Fruit fly (Drosophila melanogaster) whole organism, embryonic: ENCODE results near the gene Cnot4.
A peak's percentile ranks its signal among the peaks of the same experiment; 100 is the strongest.

Source experiments
- Ada2b ChIP-seq: fragments of 200-800 bp; sonication (Bioruptor generic); IDR thresholded peaks from 2 replicates; pipeline ENCODE4 v1.3.6; 2022; ENCODE audit warnings: missing biosample characterization, missing genetic modification characterization
- C15 ChIP-seq: fragments of 200-800 bp; sonication (Bioruptor generic); IDR thresholded peaks from 3 replicates; pipeline ENCODE4 v1.3.6; 2022; ENCODE audit warnings: missing biosample characterization, missing genetic modification characterization
- CG12071 ChIP-seq: fragments of 200-800 bp; sonication (Bioruptor generic); optimal IDR thresholded peaks from 3 replicates; lab custom pipeline; 2018; ENCODE audit warnings: missing biosample characterization, mild to moderate bottlenecking, missing genetic modification characterization
- CG12299 ChIP-seq: fragments of 200-800 bp; sonication (Bioruptor generic); optimal IDR thresholded peaks from 2 replicates; lab custom pipeline; 2018; ENCODE audit warnings: missing biosample characterization, mild to moderate bottlenecking, missing genetic modification characterization
- CG12391 ChIP-seq: fragments of 200-800 bp; sonication (Bioruptor generic); optimal IDR thresholded peaks from 3 replicates; lab custom pipeline; 2018; ENCODE audit warnings: missing biosample characterization, mild to moderate bottlenecking, missing genetic modification characterization, moderate library complexity
- CG14965 ChIP-seq: fragments of 200-800 bp; sonication (Bioruptor generic); optimal IDR thresholded peaks from 2 replicates; lab custom pipeline; 2016; ENCODE audit warnings: missing biosample characterization, missing genetic modification characterization, borderline replicate concordance
- CG15479 ChIP-seq: fragments of 200-800 bp; sonication (Bioruptor generic); optimal IDR thresholded peaks from 3 replicates; lab custom pipeline; 2019; ENCODE audit warnings: missing biosample characterization, mild to moderate bottlenecking, missing genetic modification characterization, moderate library complexity
- CG17186 ChIP-seq: fragments of 200-800 bp; sonication (Bioruptor generic); optimal IDR thresholded peaks from 3 replicates; lab custom pipeline; 2017; ENCODE audit warnings: missing biosample characterization, missing genetic modification reagents, missing genetic modification characterization
- CG17361 ChIP-seq: fragments of 200-800 bp; sonication (Bioruptor generic); IDR thresholded peaks from 3 replicates; pipeline ENCODE4 v1.3.6; 2022; ENCODE audit warnings: missing biosample characterization, missing genetic modification characterization
- CG1792 ChIP-seq: fragments of 200-800 bp; sonication (Bioruptor generic); optimal IDR thresholded peaks from 2 replicates; lab custom pipeline; 2016; ENCODE audit warnings: missing biosample characterization, missing genetic modification characterization
- CG18262 ChIP-seq: fragments of 200-800 bp; optimal IDR thresholded peaks from 3 replicates; lab custom pipeline; 2019; ENCODE audit warnings: missing biosample characterization, mild to moderate bottlenecking, missing genetic modification characterization, moderate library complexity
- CG18599 ChIP-seq: fragments of 200-800 bp; sonication (Bioruptor generic); optimal IDR thresholded peaks from 3 replicates; lab custom pipeline; 2017; ENCODE audit warnings: missing biosample characterization, missing genetic modification characterization, mild to moderate bottlenecking, moderate library complexity, missing genetic modification reagents
- CG2116 ChIP-seq: fragments of 200-800 bp; sonication (Bioruptor generic); optimal IDR thresholded peaks from 3 replicates; lab custom pipeline; 2018; ENCODE audit warnings: missing biosample characterization, mild to moderate bottlenecking, missing genetic modification characterization
- CG2202 ChIP-seq: fragments of 200-800 bp; sonication (Bioruptor generic); optimal IDR thresholded peaks from 2 replicates; lab custom pipeline; 2018; ENCODE audit warnings: missing biosample characterization, mild to moderate bottlenecking, missing genetic modification characterization
- CG2712 ChIP-seq: fragments of 200-800 bp; optimal IDR thresholded peaks from 3 replicates; lab custom pipeline; 2019; ENCODE audit warnings: missing biosample characterization, mild to moderate bottlenecking, missing genetic modification characterization, moderate library complexity
- CG30431 ChIP-seq: fragments of 200-800 bp; sonication (Bioruptor generic); optimal IDR thresholded peaks from 2 replicates; lab custom pipeline; 2017; ENCODE audit warnings: missing biosample characterization, missing genetic modification characterization
- CG34422 ChIP-seq: fragments of 200-800 bp; sonication (Bioruptor generic); IDR thresholded peaks from 3 replicates; pipeline ENCODE4 v1.3.6; 2022; ENCODE audit warnings: missing biosample characterization, missing genetic modification characterization
- CG3838 ChIP-seq: fragments of 200-800 bp; sonication (Bioruptor generic); optimal IDR thresholded peaks from 3 replicates; lab custom pipeline; 2016; ENCODE audit warnings: missing biosample characterization, missing genetic modification characterization
- CG42726 ChIP-seq: fragments of 200-800 bp; sonication (Bioruptor generic); IDR thresholded peaks from 2 replicates; pipeline ENCODE4 v1.3.6; 2022; ENCODE audit warnings: missing biosample characterization, missing genetic modification characterization; ENCODE audit not compliant: partially characterized antibody
- CG6791 ChIP-seq: fragments of 200-800 bp; sonication (Bioruptor generic); IDR thresholded peaks from 3 replicates; pipeline ENCODE4 v1.3.6; 2022; ENCODE audit warnings: missing biosample characterization, missing genetic modification characterization; ENCODE audit not compliant: partially characterized antibody
- CG6854 ChIP-seq: fragments of 200-800 bp; sonication (Bioruptor generic); optimal IDR thresholded peaks from 3 replicates; lab custom pipeline; 2017; ENCODE audit warnings: missing biosample characterization, mild to moderate bottlenecking, missing genetic modification characterization
- CG8359 ChIP-seq: fragments of 200-800 bp; sonication (Bioruptor generic); optimal IDR thresholded peaks from 2 replicates; lab custom pipeline; 2017; ENCODE audit warnings: missing biosample characterization, mild to moderate bottlenecking, missing genetic modification characterization, borderline replicate concordance
- D ChIP-seq, 2 experiments: fragments of 200-800 bp in 1 of 2; fragments of >200 bp in 1 of 2; sonication (Bioruptor generic) in 1 of 2; optimal IDR thresholded peaks; 2 replicates in 1 of 2; 3 replicates in 1 of 2; lab custom pipeline; 2017; ENCODE audit warnings: mild to moderate bottlenecking in 1 of 2, missing biosample characterization in 1 of 2, missing genetic modification characterization in 1 of 2, missing genetic modification reagents in 1 of 2
- Fer3 ChIP-seq: fragments of 200-800 bp; sonication (Bioruptor generic); optimal IDR thresholded peaks from 2 replicates; lab custom pipeline; 2018; ENCODE audit warnings: missing biosample characterization, mild to moderate bottlenecking, missing genetic modification characterization, moderate library complexity
- GATAe ChIP-seq: fragments of 200-800 bp; sonication (Bioruptor generic); conservative IDR thresholded peaks from 2 replicates; pipeline ENCODE4 v1.3.6; 2022; ENCODE audit warnings: missing biosample characterization, missing genetic modification characterization
- HLHmδ ChIP-seq: fragments of 200-800 bp; sonication (Bioruptor generic); optimal IDR thresholded peaks from 2 replicates; lab custom pipeline; 2018; ENCODE audit warnings: missing biosample characterization, mild to moderate bottlenecking, missing genetic modification characterization, moderate library complexity
- Hr51 ChIP-seq, 2 experiments: fragments of 200-800 bp; sonication (Bioruptor generic); optimal IDR thresholded peaks; 2 replicates in 1 of 2; 3 replicates in 1 of 2; lab custom pipeline; 2016 to 2018; ENCODE audit warnings: missing biosample characterization in 2 of 2, missing genetic modification characterization in 2 of 2, mild to moderate bottlenecking in 1 of 2, moderate library complexity in 1 of 2
- Lpt ChIP-seq: fragments of >200 bp; optimal IDR thresholded peaks from 2 replicates; lab custom pipeline; 2018; ENCODE audit warnings: missing biosample characterization, missing genetic modification characterization
- NFAT ChIP-seq: fragments of 200-800 bp; sonication (Bioruptor generic); IDR thresholded peaks from 2 replicates; pipeline ENCODE4 v1.3.6; 2022; ENCODE audit warnings: missing biosample characterization, missing genetic modification characterization
- Optix ChIP-seq: fragments of 200-800 bp; sonication (Bioruptor generic); IDR thresholded peaks from 3 replicates; pipeline ENCODE4 v1.3.6; 2022; ENCODE audit warnings: missing biosample characterization, missing genetic modification characterization
- Rx ChIP-seq: fragments of 200-800 bp; sonication (Bioruptor generic); IDR thresholded peaks from 2 replicates; pipeline ENCODE4 v1.3.6; 2022; ENCODE audit warnings: missing biosample characterization, missing genetic modification characterization
- Sin3A ChIP-seq: fragments of >200 bp; optimal IDR thresholded peaks from 2 replicates; lab custom pipeline; 2018
- Sry-β ChIP-seq: fragments of 200-800 bp; sonication (Bioruptor generic); optimal IDR thresholded peaks from 2 replicates; lab custom pipeline; 2018; ENCODE audit warnings: missing biosample characterization, mild to moderate bottlenecking, missing genetic modification characterization, moderate library complexity
- chif ChIP-seq, 2 experiments: fragments of 200-800 bp; sonication (Bioruptor generic); optimal IDR thresholded peaks; 3 replicates each; lab custom pipeline; 2016; ENCODE audit warnings: missing biosample characterization in 2 of 2, missing genetic modification characterization in 2 of 2
- dmrt11E ChIP-seq: fragments of 200-800 bp; sonication (Bioruptor generic); optimal IDR thresholded peaks from 3 replicates; lab custom pipeline; 2018; ENCODE audit warnings: missing biosample characterization, mild to moderate bottlenecking, missing genetic modification characterization, moderate library complexity
- dmrt99B ChIP-seq: fragments of 200-800 bp; sonication (Bioruptor generic); optimal IDR thresholded peaks from 2 replicates; lab custom pipeline; 2018; ENCODE audit warnings: missing biosample characterization, mild to moderate bottlenecking, missing genetic modification characterization, moderate library complexity
- ftz-f1 ChIP-seq: fragments of 200-800 bp; sonication (Bioruptor generic); optimal IDR thresholded peaks from 2 replicates; lab custom pipeline; 2016; ENCODE audit warnings: missing biosample characterization, missing genetic modification characterization
- gsb ChIP-seq: fragments of 200-800 bp; sonication (Bioruptor generic); IDR thresholded peaks from 2 replicates; pipeline ENCODE4 v1.3.6; 2022; ENCODE audit warnings: missing biosample characterization, missing genetic modification characterization
- gsb-n ChIP-seq: fragments of 200-800 bp; sonication (Bioruptor generic); optimal IDR thresholded peaks from 3 replicates; lab custom pipeline; 2018; ENCODE audit warnings: missing biosample characterization, mild to moderate bottlenecking, missing genetic modification characterization
- hth ChIP-seq: fragments of >200 bp; optimal IDR thresholded peaks from 2 replicates; lab custom pipeline; 2017; ENCODE audit warnings: inconsistent platforms
- insv ChIP-seq, 2 experiments: fragments of 200-800 bp; sonication (Bioruptor generic); optimal IDR thresholded peaks; 3 replicates each; lab custom pipeline; 2016 to 2018; ENCODE audit warnings: missing biosample characterization in 2 of 2, missing genetic modification characterization in 2 of 2
- luna ChIP-seq: fragments of 200-800 bp; sonication (Bioruptor generic); optimal IDR thresholded peaks from 2 replicates; lab custom pipeline; 2016; ENCODE audit warnings: missing biosample characterization, missing genetic modification characterization
- nerfin-1 ChIP-seq: fragments of 200-800 bp; sonication (Bioruptor generic); optimal IDR thresholded peaks from 3 replicates; lab custom pipeline; 2019; ENCODE audit warnings: missing biosample characterization, mild to moderate bottlenecking, missing genetic modification characterization, moderate library complexity
- nmo ChIP-seq: fragments of 200-800 bp; sonication (Bioruptor generic); optimal IDR thresholded peaks from 2 replicates; lab custom pipeline; 2018; ENCODE audit warnings: missing biosample characterization, mild to moderate bottlenecking, missing genetic modification characterization, moderate library complexity
- psq ChIP-seq: fragments of 200-800 bp; sonication (Bioruptor generic); optimal IDR thresholded peaks from 2 replicates; lab custom pipeline; 2017; ENCODE audit warnings: missing biosample characterization, missing genetic modification characterization
- pum ChIP-seq: fragments of 200-800 bp; sonication (Bioruptor generic); optimal IDR thresholded peaks from 2 replicates; lab custom pipeline; 2016; ENCODE audit warnings: missing biosample characterization, missing genetic modification characterization
- ro ChIP-seq: fragments of 200-800 bp; sonication (Bioruptor generic); IDR thresholded peaks from 2 replicates; pipeline ENCODE4 v1.3.6; 2022; ENCODE audit warnings: missing biosample characterization, missing genetic modification characterization
- schlank ChIP-seq: fragments of 200-800 bp; sonication (Bioruptor generic); optimal IDR thresholded peaks from 2 replicates; lab custom pipeline; 2018; ENCODE audit warnings: missing biosample characterization, mild to moderate bottlenecking, missing genetic modification characterization
- ssp ChIP-seq: fragments of 200-800 bp; sonication (Bioruptor generic); IDR thresholded peaks from 2 replicates; pipeline ENCODE4 v1.3.6; 2022; ENCODE audit warnings: missing biosample characterization, missing genetic modification characterization
- vfl ChIP-seq: fragments of 200-800 bp; sonication (Bioruptor generic); optimal IDR thresholded peaks from 2 replicates; lab custom pipeline; 2016; ENCODE audit warnings: missing biosample characterization, missing genetic modification characterization
- wek ChIP-seq: fragments of 200-800 bp; sonication (Bioruptor generic); optimal IDR thresholded peaks from 3 replicates; lab custom pipeline; 2018; ENCODE audit warnings: missing biosample characterization, mild to moderate bottlenecking, missing genetic modification characterization, moderate library complexity

Cnot4 gene

dm6 chr2L:10396488-10396824, at the start of gene Cnot4 (continued):
- TF ChIP-seq CG1792 (GFP tag; lab: Kevin White, UChicago) (no peak), CG30431 (no peak), schlank (no peak), Lpt (GFP tag; lab: Kevin White, UChicago) (no peak), luna (GFP tag; lab: Kevin White, UChicago) (no peak), Ada2b (no peak), CG18262 (tag; lab: Kevin White, UChicago) (peak; percentile 30), CG17361 (GFP tag; lab: Robert Waterston, UW) (peak; percentile 47; the same call in 1 of the 3 replicates), C15 (GFP tag; lab: Robert Waterston, UW) (no peak), CG6791 (GFP tag; lab: Robert Waterston, UW) (0 out of 3 replicates have a peak, but pooled peaks have one; percentile 31), insv (GFP tag; optimal IDR thresholded peaks at IDR 0.05; lab: Kevin White, UChicago) (no peak), CG34422 (GFP tag; lab: Robert Waterston, UW) (0 out of 3 replicates have a peak, but pooled peaks have one; percentile 11), hth (no peak), HLHmδ (GFP tag; lab: Kevin White, UChicago) (no peak), pum (GFP tag; lab: Kevin White, UChicago) (no peak), CG6854 (GFP tag; lab: Kevin White, UChicago) (no peak), CG2712 (tag; lab: Kevin White, UChicago) (peak; percentile 36), Optix (GFP tag; lab: Robert Waterston, UW) (no peak), nerfin-1 (tag; lab: Kevin White, UChicago) (no peak), wek (no peak), CG2116 (peak; percentile 97), gsb (GFP tag; lab: Robert Waterston, UW) (no peak), Rx (no peak), CG8359 (GFP tag; lab: Kevin White, UChicago) (no peak), nmo (peak; percentile 62), Sin3A (lab: Kevin White, UChicago) (no peak), CG14965 (GFP tag; lab: Kevin White, UChicago) (no peak), gsb-n (peak; percentile 44), dmrt11E (tag; lab: Kevin White, UChicago) (peak; percentile 36), ro (no peak), psq (GFP tag; lab: Kevin White, UChicago) (no peak), NFAT (no peak), CG3838 (no peak), ftz-f1 (GFP tag; lab: Kevin White, UChicago) (no peak), CG15479 (GFP tag; lab: Kevin White, UChicago) (no peak), CG12071 (GFP tag; lab: Kevin White, UChicago) (no peak), CG12299 (no peak), chif (GFP tag; optimal IDR thresholded peaks at IDR 0.05; lab: Kevin White, UChicago) (no peak), dmrt99B (tag; lab: Kevin White, UChicago) (no peak), CG42726 (0 out of 2 replicates have a peak, but pooled peaks have one; percentile 12), vfl (GFP tag; lab: Kevin White, UChicago) (no peak), Hr51 (GFP tag; optimal IDR thresholded peaks at IDR 0.05; lab: Kevin White, UChicago) (no peak), CG2202 (no peak), Fer3 (tag; lab: Kevin White, UChicago) (no peak), Sry-β (GFP tag; lab: Kevin White, UChicago) (peak; percentile 78), GATAe (GFP tag; lab: Robert Waterston, UW) (no peak), CG12391 (tag; lab: Kevin White, UChicago) (peak; percentile 33), CG17186 (GFP tag; lab: Kevin White, UChicago) (no peak), CG18599 (GFP tag; lab: Kevin White, UChicago) (no peak), ssp (GFP tag; lab: Robert Waterston, UW) (no peak), D (optimal IDR thresholded peaks at IDR 0.05; lab: Kevin White, UChicago) (no peak), D (GFP tag; optimal IDR thresholded peaks at IDR 0.05; lab: Kevin White, UChicago) (no peak)
